Worm (Caenorhabditis elegans): Measurements from ENCODE around the gene C43F9.11.
A peak's percentile ranks its signal among the peaks of the same experiment; 100 is the strongest.

The C43F9.11 gene

DNA sequence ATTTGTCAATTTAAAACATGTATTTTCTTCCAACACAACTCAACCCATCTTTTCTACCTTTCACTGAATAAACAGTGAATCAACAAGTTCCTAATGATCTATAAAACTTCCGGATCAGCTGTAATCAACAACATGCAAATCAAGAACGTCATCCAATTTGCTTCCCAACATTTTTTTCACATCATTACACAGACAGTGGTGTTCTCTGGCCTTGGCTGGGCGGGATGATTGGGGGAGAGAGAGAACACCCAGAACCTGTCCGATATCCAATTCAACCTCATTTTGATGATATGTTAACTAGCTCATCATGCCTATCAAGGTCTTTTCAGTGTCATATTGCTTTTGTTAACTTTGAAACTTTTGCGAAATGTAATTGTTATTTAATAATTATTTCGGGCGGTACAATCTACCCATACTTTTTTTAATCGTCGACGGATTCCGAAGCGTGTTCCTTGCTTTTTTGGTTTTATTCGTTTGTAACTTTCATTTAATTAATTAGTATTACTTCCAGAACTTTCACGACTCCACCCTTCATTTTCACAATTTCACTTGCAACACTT, 18.4 kb downstream of the C43F9.11 start, which contains the start of gene ptr-14:
ptr-14 (plus strand) TSS at position 510 of the 560 bp plus-strand sequence.
- TF ChIP-seq nhr-111 (GFP tag; optimal IDR thresholded peaks at IDR 0.05) = no peak
- TF ChIP-seq hlh-11 (tag; optimal IDR thresholded peaks at IDR 0.05) = peak; percentile 41
- TF ChIP-seq nhr-28 (tag; optimal IDR thresholded peaks at IDR 0.05) = peak; percentile 3

DNA sequence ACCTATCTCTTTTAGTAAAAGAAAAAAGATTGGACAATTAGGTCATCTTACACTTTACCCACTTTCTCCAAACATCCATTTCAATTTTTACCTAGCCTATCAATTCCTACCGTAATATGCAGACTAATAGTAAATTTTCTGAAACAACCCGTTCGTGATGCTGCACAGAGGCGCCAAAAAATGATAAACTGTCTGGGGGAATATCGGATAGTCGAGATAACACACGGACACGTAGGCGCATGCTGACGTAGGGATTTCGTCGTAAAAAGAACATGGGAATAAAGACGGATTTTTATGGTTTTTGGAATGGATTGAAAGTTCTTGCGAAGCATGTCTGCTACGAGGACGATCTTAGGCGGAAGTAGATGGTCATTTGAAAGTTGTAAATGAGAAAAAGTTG, 19.8 kb downstream of the C43F9.11 start:
- no peak for TF ChIP-seq dpl-1 (GFP tag; optimal IDR thresholded peaks at IDR 0.05)
- TF ChIP-seq unc-62 (GFP tag; optimal IDR thresholded peaks at IDR 0.05 in 1 of 2) = peak in 1 of 2 experiments; percentile 78
- TF ChIP-seq unc-62 (tag; optimal IDR thresholded peaks at IDR 0.05) = no peak
- TF ChIP-seq mxl-3 (GFP tag; optimal IDR thresholded peaks at IDR 0.05) = peak; percentile 37

DNA sequence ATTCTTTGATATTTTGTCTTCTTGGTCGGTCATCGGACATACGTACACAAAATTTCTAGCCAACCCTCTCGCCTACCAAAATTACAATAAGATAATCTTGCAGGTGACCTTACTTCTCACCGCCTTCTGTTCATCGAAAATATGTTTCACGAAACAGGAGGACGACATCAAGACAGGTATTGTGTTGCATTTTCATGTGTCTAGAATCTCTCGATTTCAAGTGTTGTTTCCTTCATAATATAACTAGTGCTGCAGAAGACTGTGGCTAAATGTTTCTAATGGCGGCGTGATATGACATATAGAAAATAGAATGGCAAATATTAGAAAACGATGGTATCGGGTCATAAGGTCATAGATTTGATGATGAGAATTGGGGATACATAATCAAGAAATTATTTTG, 20.5 kb downstream of the C43F9.11 start:
- no peak for TF ChIP-seq ZK337.2 (GFP tag; IDR thresholded peaks at IDR 0.05)
- TF ChIP-seq unc-62 (GFP tag; optimal IDR thresholded peaks at IDR 0.05 in 1 of 2) = peak in 1 of 2 experiments; percentile 92
- no peak for TF ChIP-seq unc-62 (tag; optimal IDR thresholded peaks at IDR 0.05)
- TF ChIP-seq cey-2 (tag; optimal IDR thresholded peaks at IDR 0.05; ENCODE audit: borderline replicate concordance, insufficient read depth) = peak; percentile 2
- no peak for TF ChIP-seq lin-1 (GFP tag; IDR thresholded peaks at IDR 0.05)
- peak; percentile 19 for TF ChIP-seq hlh-30 (tag; optimal IDR thresholded peaks at IDR 0.05; ENCODE audit: insufficient read depth)

DNA sequence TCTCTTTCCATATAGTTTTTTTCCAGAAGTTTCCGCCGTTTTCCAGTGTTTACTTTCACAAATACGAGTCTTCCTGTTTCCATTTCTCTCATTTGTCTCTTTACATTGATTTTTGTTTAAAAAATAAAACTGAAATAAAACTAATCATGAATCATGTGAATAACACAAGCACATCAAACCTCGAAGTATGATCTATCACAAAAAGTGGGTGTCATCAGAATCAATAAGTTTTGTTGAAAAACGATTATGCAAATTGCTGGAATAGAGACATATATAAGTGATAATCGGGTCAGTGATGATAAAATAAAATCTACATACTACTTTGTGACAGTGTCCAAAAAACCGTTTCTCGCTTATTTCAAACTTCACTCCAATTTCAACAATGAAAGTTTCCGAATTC, 24.2 kb downstream of the C43F9.11 start, which contains the start of gene R09H10.7:
R09H10.7 (plus strand) TSS at position 301 of the 400 bp plus-strand sequence.
- TF ChIP-seq ceh-82 (tag; optimal IDR thresholded peaks at IDR 0.05) (no peak), zfp-3 (GFP tag; conservative IDR thresholded peaks at IDR 0.05) (0 out of 2 replicates have a peak, but pooled peaks have one; percentile 33), madf-9 (GFP tag; conservative IDR thresholded peaks at IDR 0.05) (no peak)

DNA sequence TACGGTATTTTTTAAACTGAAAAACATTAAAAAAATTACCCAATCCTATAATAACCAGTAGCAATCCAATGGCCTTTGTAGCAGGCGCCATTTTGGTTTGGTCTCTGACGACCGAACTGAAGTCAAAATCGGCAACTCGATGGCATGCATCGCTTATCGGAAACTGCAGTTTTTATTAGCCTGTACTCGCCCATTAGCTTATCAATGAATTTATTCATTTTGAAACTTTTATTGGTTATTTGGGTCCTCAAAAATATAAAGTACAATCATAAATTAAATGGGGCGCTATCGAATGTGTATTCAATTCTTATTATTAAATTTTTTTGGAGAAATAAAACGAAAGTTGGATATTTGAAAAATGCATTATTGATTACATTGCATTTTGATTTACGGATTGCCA, 32.1 kb downstream of the C43F9.11 start, which contains the start of gene R09H10.5:
R09H10.5 (minus strand) TSS at position 106 of the 400 bp plus-strand sequence.
- TF ChIP-seq gei-8 (GFP tag; optimal IDR thresholded peaks at IDR 0.05) (no peak), arid-1 (GFP tag; conservative IDR thresholded peaks at IDR 0.05) (no peak), lin-13 (GFP tag; optimal IDR thresholded peaks at IDR 0.05) (no peak), nhr-111 (GFP tag; optimal IDR thresholded peaks at IDR 0.05) (no peak), tag-97 (GFP tag; IDR thresholded peaks at IDR 0.05) (no peak), egl-43 (GFP tag; IDR thresholded peaks at IDR 0.05) (no peak), hlh-30 (tag; optimal IDR thresholded peaks at IDR 0.05; ENCODE audit: insufficient read depth) (no peak), zip-11 (GFP tag; IDR thresholded peaks at IDR 0.05) (no peak), madf-9 (GFP tag; conservative IDR thresholded peaks at IDR 0.05) (no peak), daf-16 (GFP tag; optimal IDR thresholded peaks at IDR 0.05) (no peak), daf-16 (tag; optimal IDR thresholded peaks at IDR 0.05) (peak; percentile 46), mxl-3 (GFP tag; optimal IDR thresholded peaks at IDR 0.05) (no peak), nhr-102 (tag; optimal IDR thresholded peaks at IDR 0.05) (no peak), nhr-10 (tag; optimal IDR thresholded peaks at IDR 0.05) (no peak), F44E2.7 (GFP tag; IDR thresholded peaks at IDR 0.05) (no peak), tra-1 (GFP tag; IDR thresholded peaks at IDR 0.05) (no peak), nhr-77 (tag; optimal IDR thresholded peaks at IDR 0.05) (no peak), aly-2 (tag; optimal IDR thresholded peaks at IDR 0.05) (no peak), Y105C5A.15 (GFP tag; IDR thresholded peaks at IDR 0.05) (no peak), vab-7 (GFP tag; IDR thresholded peaks at IDR 0.05) (no peak), ztf-7 (tag; optimal IDR thresholded peaks at IDR 0.05) (no peak), set-16 (GFP tag; IDR thresholded peaks at IDR 0.05) (no peak), Y75B8A.6 (GFP tag; IDR thresholded peaks at IDR 0.05) (no peak), D1046.2 (GFP tag; IDR thresholded peaks at IDR 0.05) (no peak), madf-5 (GFP tag; IDR thresholded peaks at IDR 0.05) (no peak), attf-4 (tag; optimal IDR thresholded peaks at IDR 0.05) (no peak), nhr-76 (tag; optimal IDR thresholded peaks at IDR 0.05) (no peak), mdl-1 (tag; optimal IDR thresholded peaks at IDR 0.05) (no peak), ZK337.2 (GFP tag; IDR thresholded peaks at IDR 0.05) (no peak), dve-1 (tag; optimal IDR thresholded peaks at IDR 0.05; ENCODE audit: insufficient read depth) (peak; percentile 20), hlh-11 (tag; optimal IDR thresholded peaks at IDR 0.05) (peak; percentile 42), F49E8.2 (tag; optimal IDR thresholded peaks at IDR 0.05; ENCODE audit: borderline replicate concordance) (no peak), spr-3 (GFP tag; optimal IDR thresholded peaks at IDR 0.05) (no peak), nhr-25 (tag; optimal IDR thresholded peaks at IDR 0.05; ENCODE audit: borderline replicate concordance, insufficient read depth) (no peak)

Data from whole organism, L4 larva.